Worm (Caenorhabditis elegans) whole organism, young adult: ENCODE data around the gene K07D4.4.
"Not testable (repeated sequence)": the region's sequence is repeated elsewhere in the genome, so short reads cannot be mapped to it uniquely, and the experiment has no call there.

ENCODE experiments used
- B0261.1 ChIP-seq: sonication (generic microtip); optimal IDR thresholded peaks from 2 replicates; lab custom pipeline; 2016; ENCODE audit warnings: mild to moderate bottlenecking, missing genetic modification characterization, moderate library complexity, missing compliant biosample characterization
- C06A6.2 ChIP-seq: fragments of 200-800 bp; sonication (Bioruptor generic); conservative IDR thresholded peaks from 2 replicates; pipeline ENCODE4 v1.3.6; 2022; ENCODE audit warnings: missing genetic modification characterization, missing compliant biosample characterization
- C17E4.6 ChIP-seq: fragments of 200-800 bp; sonication (Bioruptor generic); IDR thresholded peaks from 2 replicates; pipeline ENCODE4 v1.3.6; 2022; ENCODE audit warnings: missing genetic modification reagents, missing genetic modification characterization, missing compliant biosample characterization
- F33H1.4 ChIP-seq: fragments of 200-800 bp; sonication (Bioruptor generic); IDR thresholded peaks from 2 replicates; pipeline ENCODE4 v1.3.6; 2022; ENCODE audit warnings: missing genetic modification reagents, missing genetic modification characterization, missing compliant biosample characterization
- F37B4.10 ChIP-seq: fragments of 200-800 bp; sonication (Bioruptor generic); IDR thresholded peaks from 2 replicates; pipeline ENCODE4 v1.3.6; 2022; ENCODE audit warnings: missing genetic modification characterization, missing compliant biosample characterization
- K11D2.4 ChIP-seq: fragments of 200-800 bp; sonication (Bioruptor generic); IDR thresholded peaks from 2 replicates; pipeline ENCODE4 v1.3.6; 2022; ENCODE audit warnings: missing genetic modification reagents, missing genetic modification characterization, missing compliant biosample characterization
- Y53G8AR.9 ChIP-seq: fragments of 200-800 bp; sonication (Bioruptor generic); conservative IDR thresholded peaks from 2 replicates; pipeline ENCODE4 v1.3.6; 2022; ENCODE audit warnings: missing genetic modification reagents, missing genetic modification characterization, missing compliant biosample characterization
- Y67H2A.10 ChIP-seq: fragments of 200-800 bp; sonication (Bioruptor generic); conservative IDR thresholded peaks from 2 replicates; pipeline ENCODE4 v1.3.6; 2022; ENCODE audit warnings: missing genetic modification reagents, missing genetic modification characterization, missing compliant biosample characterization
- aptf-2 ChIP-seq: fragments of 200-800 bp; sonication (Bioruptor generic); conservative IDR thresholded peaks from 2 replicates; pipeline ENCODE4 v1.3.6; 2022; ENCODE audit warnings: missing genetic modification reagents, missing genetic modification characterization, missing compliant biosample characterization
- aptf-3 ChIP-seq: fragments of 200-800 bp; sonication (Bioruptor generic); IDR thresholded peaks from 2 replicates; pipeline ENCODE4 v1.3.6; 2022; ENCODE audit warnings: missing genetic modification characterization, missing compliant biosample characterization
- attf-3 ChIP-seq: fragments of 200-800 bp; sonication (Bioruptor generic); conservative IDR thresholded peaks from 2 replicates; pipeline ENCODE4 v1.3.6; 2022; ENCODE audit warnings: missing genetic modification reagents, missing genetic modification characterization, missing compliant biosample characterization
- attf-5 ChIP-seq: fragments of 200-800 bp; sonication (Bioruptor generic); optimal IDR thresholded peaks from 2 replicates; lab custom pipeline; 2018; ENCODE audit warnings: mild to moderate bottlenecking, missing genetic modification characterization, missing compliant biosample characterization
- bed-2 ChIP-seq: fragments of 200-800 bp; sonication (Bioruptor generic); IDR thresholded peaks from 2 replicates; pipeline ENCODE4 v1.3.6; 2022; ENCODE audit warnings: missing genetic modification reagents, missing genetic modification characterization, missing compliant biosample characterization
- cebp-1 ChIP-seq, 2 experiments: fragments of 200-800 bp in 1 of 2; sonication (Bioruptor generic) in 1 of 2; sonication (generic microtip) in 1 of 2; IDR thresholded peaks in 1 of 2; optimal IDR thresholded peaks in 1 of 2; 2 replicates each; pipeline versions ENCODE4 v1.3.6 to Lab custom; 2017 to 2022; ENCODE audit warnings: missing compliant biosample characterization in 2 of 2, missing genetic modification characterization in 2 of 2, mild to moderate bottlenecking in 1 of 2, missing genetic modification reagents in 1 of 2, moderate library complexity in 1 of 2
- cebp-2 ChIP-seq: fragments of 200-800 bp; sonication (Bioruptor generic); IDR thresholded peaks from 2 replicates; pipeline ENCODE4 v1.3.6; 2022; ENCODE audit warnings: missing genetic modification characterization, missing compliant biosample characterization
- ceh-100 ChIP-seq: fragments of 200-800 bp; sonication (Bioruptor generic); IDR thresholded peaks from 2 replicates; pipeline ENCODE4 v1.3.6; 2022; ENCODE audit warnings: missing genetic modification reagents, missing genetic modification characterization, missing compliant biosample characterization
- ceh-91 ChIP-seq: fragments of 200-800 bp; sonication (Bioruptor generic); IDR thresholded peaks from 2 replicates; pipeline ENCODE4 v1.3.6; 2022; ENCODE audit warnings: missing genetic modification reagents, missing genetic modification characterization, missing compliant biosample characterization
- dox-1 ChIP-seq: fragments of 200-800 bp; sonication (Bioruptor generic); IDR thresholded peaks from 2 replicates; pipeline ENCODE4 v1.3.6; 2022; ENCODE audit warnings: missing genetic modification reagents, missing genetic modification characterization, missing compliant biosample characterization
- egl-18 ChIP-seq: fragments of 200-800 bp; sonication (Bioruptor generic); IDR thresholded peaks from 2 replicates; pipeline ENCODE4 v1.3.6; 2022; ENCODE audit warnings: missing genetic modification reagents, missing genetic modification characterization, missing compliant biosample characterization
- egrh-3 ChIP-seq: fragments of 200-800 bp; sonication (Bioruptor generic); IDR thresholded peaks from 2 replicates; pipeline ENCODE4 v1.3.6; 2022; ENCODE audit warnings: missing genetic modification reagents, missing genetic modification characterization, missing compliant biosample characterization
- ekl-4 ChIP-seq: fragments of 200-800 bp; sonication (Bioruptor generic); IDR thresholded peaks from 2 replicates; pipeline ENCODE4 v1.3.6; 2022; ENCODE audit warnings: missing genetic modification reagents, missing genetic modification characterization, missing compliant biosample characterization
- hmg-1.2 ChIP-seq: fragments of 200-800 bp; sonication (Bioruptor generic); IDR thresholded peaks from 2 replicates; pipeline ENCODE4 v1.3.6; 2022; ENCODE audit warnings: missing genetic modification reagents, missing genetic modification characterization, missing compliant biosample characterization
- hmg-20 ChIP-seq: fragments of 200-800 bp; sonication (Bioruptor generic); IDR thresholded peaks from 2 replicates; pipeline ENCODE4 v1.3.6; 2022; ENCODE audit warnings: missing genetic modification reagents, missing genetic modification characterization, missing compliant biosample characterization
- let-526 ChIP-seq: fragments of 200-800 bp; sonication (Bioruptor generic); IDR thresholded peaks from 2 replicates; pipeline ENCODE4 v1.3.6; 2022; ENCODE audit warnings: missing genetic modification reagents, missing genetic modification characterization, missing compliant biosample characterization
- let-607 ChIP-seq, 2 experiments: fragments of 200-800 bp in 1 of 2; sonication (Bioruptor generic) in 1 of 2; sonication (generic microtip) in 1 of 2; optimal IDR thresholded peaks; 2 replicates each; lab custom pipeline; 2016 to 2018; ENCODE audit warnings: mild to moderate bottlenecking in 2 of 2, missing compliant biosample characterization in 2 of 2, missing genetic modification characterization in 2 of 2, moderate library complexity in 2 of 2, missing genotype in 1 of 2
- lin-26 ChIP-seq: fragments of 200-800 bp; sonication (Bioruptor generic); IDR thresholded peaks from 2 replicates; pipeline ENCODE4 v1.3.6; 2022; ENCODE audit warnings: missing genetic modification reagents, missing genetic modification characterization, missing compliant biosample characterization
- lin-40 ChIP-seq: sonication (generic microtip); optimal IDR thresholded peaks from 2 replicates; lab custom pipeline; 2016; ENCODE audit warnings: missing genetic modification characterization, mild to moderate bottlenecking, missing compliant biosample characterization, missing genotype, missing genetic modification reagents
- lin-54 ChIP-seq: fragments of 200-800 bp; sonication (Bioruptor generic); optimal IDR thresholded peaks from 2 replicates; lab custom pipeline; 2018; ENCODE audit warnings: mild to moderate bottlenecking, missing genetic modification characterization, missing compliant biosample characterization
- lir-1 ChIP-seq: fragments of 200-800 bp; sonication (Bioruptor generic); conservative IDR thresholded peaks from 2 replicates; pipeline ENCODE4 v1.3.6; 2022; ENCODE audit warnings: missing genetic modification reagents, missing genetic modification characterization, missing compliant biosample characterization
- mcd-1 ChIP-seq: fragments of 200-800 bp; sonication (Bioruptor generic); IDR thresholded peaks from 2 replicates; pipeline ENCODE4 v1.3.6; 2022; ENCODE audit warnings: missing genetic modification reagents, missing genetic modification characterization, missing compliant biosample characterization
- nfya-2 ChIP-seq: fragments of 200-800 bp; sonication (Bioruptor generic); IDR thresholded peaks from 2 replicates; pipeline ENCODE4 v1.3.6; 2022; ENCODE audit warnings: missing genetic modification reagents, missing genetic modification characterization, missing compliant biosample characterization
- nfyb-1 ChIP-seq: fragments of 200-800 bp; sonication (Bioruptor generic); IDR thresholded peaks from 2 replicates; pipeline ENCODE4 v1.3.6; 2022; ENCODE audit warnings: missing genetic modification reagents, missing genetic modification characterization, missing compliant biosample characterization
- nhr-120 ChIP-seq: fragments of 200-800 bp; sonication (Bioruptor generic); IDR thresholded peaks from 2 replicates; pipeline ENCODE4 v1.3.6; 2022; ENCODE audit warnings: missing genetic modification characterization, missing compliant biosample characterization
- nhr-80 ChIP-seq: sonication (generic microtip); optimal IDR thresholded peaks from 2 replicates; lab custom pipeline; 2016; ENCODE audit warnings: missing genetic modification characterization, missing compliant biosample characterization
- pbrm-1 ChIP-seq: fragments of 200-800 bp; sonication (Bioruptor generic); IDR thresholded peaks from 2 replicates; pipeline ENCODE4 v1.3.6; 2022; ENCODE audit warnings: missing genetic modification reagents, missing genetic modification characterization, missing compliant biosample characterization
- rcor-1 ChIP-seq: fragments of 200-800 bp; sonication (Bioruptor generic); IDR thresholded peaks from 2 replicates; pipeline ENCODE4 v1.3.6; 2022; ENCODE audit warnings: missing genetic modification reagents, missing genetic modification characterization, missing compliant biosample characterization
- rpc-1 ChIP-seq, 2 experiments: fragments of 150-350 bp in 1 of 2; sonication (generic microtip) in 1 of 2; optimal IDR thresholded peaks; 2 replicates each; lab custom pipeline; 2014 to 2018; ENCODE audit warnings: missing biosample characterization in 1 of 2, missing genetic modification characterization in 1 of 2, missing genetic modification reagents in 1 of 2, missing genotype in 1 of 2
- sea-2 ChIP-seq: fragments of 200-800 bp; sonication (Bioruptor generic); IDR thresholded peaks from 2 replicates; pipeline ENCODE4 v1.3.6; 2022; ENCODE audit warnings: missing genetic modification characterization, missing compliant biosample characterization
- somi-1 ChIP-seq: fragments of 200-800 bp; sonication (Bioruptor generic); optimal IDR thresholded peaks from 2 replicates; lab custom pipeline; 2018; ENCODE audit warnings: mild to moderate bottlenecking, missing genetic modification characterization, missing compliant biosample characterization
- tbp1 ChIP-seq: fragments of 200-800 bp; sonication (Bioruptor generic); optimal IDR thresholded peaks from 2 replicates; lab custom pipeline; 2018; ENCODE audit warnings: mild to moderate bottlenecking, missing genetic modification characterization, missing compliant biosample characterization
- ztf-26 ChIP-seq: sonication (generic microtip); optimal IDR thresholded peaks from 2 replicates; lab custom pipeline; 2017; ENCODE audit warnings: missing genetic modification characterization, missing compliant biosample characterization
- ztf-28 ChIP-seq: fragments of 200-800 bp; sonication (Bioruptor generic); IDR thresholded peaks from 2 replicates; pipeline ENCODE4 v1.3.6; 2022; ENCODE audit warnings: missing genetic modification reagents, missing genetic modification characterization, missing compliant biosample characterization

Gene K07D4.4

ce11 chrII:4051196-4051595, 19.0 kb upstream of the K07D4.4 start:
- TF ChIP-seq rpc-1 (optimal IDR thresholded peaks at IDR 0.05; lab: Kevin White, UChicago): not testable (repeated sequence)
- TF ChIP-seq rpc-1 (tag; optimal IDR thresholded peaks at IDR 0.05; lab: Kevin White, UChicago): peak; percentile 55
- peak; percentile 75 for TF ChIP-seq tbp1 (GFP tag; lab: Kevin White, UChicago)
- TF ChIP-seq B0261.1 (tag; lab: Kevin White, UChicago): peak; percentile 50
- TF ChIP-seq lin-26 (GFP tag; lab: Robert Waterston, UW): peak; percentile 23; the same call in 1 of the 2 replicates

- peak; percentile 83 for TF ChIP-seq nfyb-1
- TF ChIP-seq Y53G8AR.9: peak; percentile 47; the same call in 1 of the 2 replicates
- peak; percentile 34 for TF ChIP-seq lin-54 (GFP tag; lab: Kevin White, UChicago)
- peak; percentile 69 for TF ChIP-seq cebp-1 (GFP tag; IDR thresholded peaks at IDR 0.05; lab: Robert Waterston, UW)
- TF ChIP-seq cebp-1 (tag; optimal IDR thresholded peaks at IDR 0.05; lab: Kevin White, UChicago): peak; percentile 20
- TF ChIP-seq lin-40 (tag; lab: Kevin White, UChicago): peak; percentile 18
- peak; percentile 85 for TF ChIP-seq K11D2.4 (GFP tag; lab: Robert Waterston, UW)
- peak; percentile 44 for TF ChIP-seq rcor-1 (GFP tag; lab: Robert Waterston, UW)
- peak; percentile 60; the same call in 1 of the 2 replicates for TF ChIP-seq pbrm-1
- peak; percentile 45; the same call in 1 of the 2 replicates for TF ChIP-seq attf-3 (GFP tag; lab: Robert Waterston, UW)
- TF ChIP-seq attf-5: peak; percentile 32
- TF ChIP-seq let-526: 0 out of 2 replicates have a peak, but pooled peaks have one; percentile 50
- TF ChIP-seq nhr-80: peak; percentile 7
- 0 out of 2 replicates have a peak, but pooled peaks have one; percentile 37 for TF ChIP-seq ztf-28
- peak; percentile 91 for TF ChIP-seq dox-1 (GFP tag; lab: Robert Waterston, UW)
- TF ChIP-seq ztf-26 (tag; lab: Kevin White, UChicago): peak; percentile 5
- 0 out of 2 replicates have a peak, but pooled peaks have one; percentile 18 for TF ChIP-seq C06A6.2 (GFP tag; lab: Robert Waterston, UW)
- TF ChIP-seq bed-2 (GFP tag; lab: Robert Waterston, UW): peak; percentile 74
- 0 out of 2 replicates have a peak, but pooled peaks have one; percentile 40 for TF ChIP-seq ceh-100 (GFP tag; lab: Robert Waterston, UW)
- peak; percentile 97 for TF ChIP-seq hmg-1.2 (GFP tag; lab: Robert Waterston, UW)
- 0 out of 2 replicates have a peak, but pooled peaks have one; percentile 24 for TF ChIP-seq aptf-2
- TF ChIP-seq lir-1 (GFP tag; lab: Robert Waterston, UW): peak; percentile 55; the same call in 1 of the 2 replicates
- TF ChIP-seq egrh-3 (GFP tag; lab: Robert Waterston, UW): peak; percentile 54; the same call in 1 of the 2 replicates
- TF ChIP-seq Y67H2A.10 (GFP tag; lab: Robert Waterston, UW): peak; percentile 78
- 0 out of 2 replicates have a peak, but pooled peaks have one; percentile 33 for TF ChIP-seq ceh-91 (GFP tag; lab: Robert Waterston, UW)
- TF ChIP-seq mcd-1 (GFP tag; lab: Robert Waterston, UW): peak; percentile 85
- TF ChIP-seq let-607 (tag; optimal IDR thresholded peaks at IDR 0.05; lab: Kevin White, UChicago): peak in 1 of 2 experiments; percentile 55
- peak; percentile 55; the same call in 1 of the 2 replicates for TF ChIP-seq F33H1.4 (GFP tag; lab: Robert Waterston, UW)
- TF ChIP-seq, all 124 proteins: peak for 27; not testable (repeated sequence) for 97
Measured at ce11 chrII:4049672-4050071, 17.5 kb upstream of the K07D4.4 start.

ce11 chrII:4047839-4048440, 15.7 kb upstream of the K07D4.4 start:
- TF ChIP-seq lin-26 (GFP tag; lab: Robert Waterston, UW): peak; percentile 89
- peak; percentile 97 for TF ChIP-seq C17E4.6 (GFP tag; lab: Robert Waterston, UW)
- peak; percentile 96 for TF ChIP-seq cebp-2 (GFP tag; lab: Robert Waterston, UW)
- TF ChIP-seq attf-3 (GFP tag; lab: Robert Waterston, UW): peak; percentile 89
- peak; percentile 55 for TF ChIP-seq ztf-26 (tag; lab: Kevin White, UChicago)
- peak; percentile 97 for TF ChIP-seq ceh-91 (GFP tag; lab: Robert Waterston, UW)
- peak; percentile 98 for TF ChIP-seq ekl-4 (GFP tag; lab: Robert Waterston, UW)
- TF ChIP-seq F37B4.10: peak; percentile 98
- TF ChIP-seq attf-5: peak; percentile 66
- TF ChIP-seq lir-1 (GFP tag; lab: Robert Waterston, UW): peak; percentile 98
- TF ChIP-seq egl-18 (GFP tag; lab: Robert Waterston, UW): peak; percentile 98
- TF ChIP-seq somi-1 (GFP tag; lab: Kevin White, UChicago): peak; percentile 50
- TF ChIP-seq nhr-120 (GFP tag; lab: Robert Waterston, UW): peak; percentile 99
- peak; percentile 99 for TF ChIP-seq mcd-1 (GFP tag; lab: Robert Waterston, UW)
- 0 out of 2 replicates have a peak, but pooled peaks have one; percentile 59 for TF ChIP-seq aptf-3
- peak; percentile 98 for TF ChIP-seq bed-2 (GFP tag; lab: Robert Waterston, UW)
- peak; percentile 93 for TF ChIP-seq sea-2
- TF ChIP-seq nfya-2 (GFP tag; lab: Robert Waterston, UW): peak; percentile 95
- peak; percentile 94 for TF ChIP-seq hmg-20 (GFP tag; lab: Robert Waterston, UW)
